Fruit fly (Drosophila melanogaster): ENCODE results near the gene Trs20.

Gene Trs20

dm6 chr3L:16150161-16150538, 18.7 kb upstream of the Trs20 start:
- peak in 1 of 2 experiments; percentile 6 for TF ChIP-seq cnc (optimal IDR thresholded peaks at IDR 0.05)
- TF ChIP-seq CG12768 (GFP tag; optimal IDR thresholded peaks at IDR 0.05) = no peak
- no peak for TF ChIP-seq Clk (GFP tag; optimal IDR thresholded peaks at IDR 0.05)
- TF ChIP-seq CG11617 (GFP tag; optimal IDR thresholded peaks at IDR 0.05) = no peak
- TF ChIP-seq pad (GFP tag; optimal IDR thresholded peaks at IDR 0.05) = no peak
- TF ChIP-seq Hr96 (GFP tag; optimal IDR thresholded peaks at IDR 0.05) = no peak
- TF ChIP-seq toe (GFP tag; optimal IDR thresholded peaks at IDR 0.05) = peak; percentile 21
- no peak for TF ChIP-seq tj (GFP tag; optimal IDR thresholded peaks at IDR 0.05)
- TF ChIP-seq CG1620 (GFP tag; optimal IDR thresholded peaks at IDR 0.05) = no peak
- TF ChIP-seq CG14711 (tag; optimal IDR thresholded peaks at IDR 0.05) = no peak
- no peak for TF ChIP-seq Crg-1 (GFP tag; optimal IDR thresholded peaks at IDR 0.05)
- no peak for TF ChIP-seq CG33017 (tag; optimal IDR thresholded peaks at IDR 0.05)
- TF ChIP-seq CG7101 (tag; optimal IDR thresholded peaks at IDR 0.05) = no peak
- no peak for TF ChIP-seq bab1 (GFP tag; optimal IDR thresholded peaks at IDR 0.05)
- no peak for TF ChIP-seq CG7045 (GFP tag; optimal IDR thresholded peaks at IDR 0.05)
- TF ChIP-seq kay (GFP tag; ENCODE audit: borderline replicate concordance) = peak; percentile 85
- no peak for TF ChIP-seq CG5204 (GFP tag; optimal IDR thresholded peaks at IDR 0.05)
- no peak for TF ChIP-seq ovo (GFP tag; optimal IDR thresholded peaks at IDR 0.05)
- peak; percentile 42 for TF ChIP-seq cic (GFP tag; optimal IDR thresholded peaks at IDR 0.05)
- no peak for TF ChIP-seq Mnt (GFP tag; optimal IDR thresholded peaks at IDR 0.05)

dm6 chr3L:16149418-16150160, 18.2 kb upstream of the Trs20 start:
- TF ChIP-seq CG33017 (tag; optimal IDR thresholded peaks at IDR 0.05) (peak; percentile 59), kay (GFP tag; ENCODE audit: borderline replicate concordance) (peak; percentile 9), pad (GFP tag; optimal IDR thresholded peaks at IDR 0.05) (peak; percentile 6), Clk (GFP tag; optimal IDR thresholded peaks at IDR 0.05) (no peak), Crg-1 (GFP tag; optimal IDR thresholded peaks at IDR 0.05) (no peak), CG7045 (GFP tag; optimal IDR thresholded peaks at IDR 0.05) (peak; percentile 25), CG5204 (GFP tag; optimal IDR thresholded peaks at IDR 0.05) (peak; percentile 50), toe (GFP tag; optimal IDR thresholded peaks at IDR 0.05) (no peak), CG12768 (GFP tag; optimal IDR thresholded peaks at IDR 0.05) (peak; percentile 88), ovo (GFP tag; optimal IDR thresholded peaks at IDR 0.05) (peak; percentile 11), cnc (optimal IDR thresholded peaks at IDR 0.05) (no peak), CG7101 (tag; optimal IDR thresholded peaks at IDR 0.05) (peak; percentile 46), CG1620 (GFP tag; optimal IDR thresholded peaks at IDR 0.05) (no peak), bab1 (GFP tag; optimal IDR thresholded peaks at IDR 0.05) (no peak), cic (GFP tag; optimal IDR thresholded peaks at IDR 0.05) (peak; percentile 83), CG14711 (tag; optimal IDR thresholded peaks at IDR 0.05) (no peak), CG11617 (GFP tag; optimal IDR thresholded peaks at IDR 0.05) (peak; percentile 51), Mnt (GFP tag; optimal IDR thresholded peaks at IDR 0.05) (peak; percentile 85), tj (GFP tag; optimal IDR thresholded peaks at IDR 0.05) (peak; percentile 13), Hr96 (GFP tag; optimal IDR thresholded peaks at IDR 0.05) (peak; percentile 45)

- TF ChIP-seq pad (GFP tag; optimal IDR thresholded peaks at IDR 0.05) (peak; percentile 7), CG11617 (GFP tag; optimal IDR thresholded peaks at IDR 0.05) (peak; percentile 26), tj (GFP tag; optimal IDR thresholded peaks at IDR 0.05) (peak; percentile 43), CG7045 (GFP tag; optimal IDR thresholded peaks at IDR 0.05) (peak; percentile 37), CG14711 (tag; optimal IDR thresholded peaks at IDR 0.05) (no peak), Clk (GFP tag; optimal IDR thresholded peaks at IDR 0.05) (peak; percentile 37), CG5204 (GFP tag; optimal IDR thresholded peaks at IDR 0.05) (no peak)
Measured at dm6 chr3L:16147819-16148236, 16.4 kb upstream of the Trs20 start.

- TF ChIP-seq Crg-1 (GFP tag; optimal IDR thresholded peaks at IDR 0.05) = no peak
- TF ChIP-seq kay (GFP tag; ENCODE audit: borderline replicate concordance) = no peak
- TF ChIP-seq cic (GFP tag; optimal IDR thresholded peaks at IDR 0.05) = no peak
- TF ChIP-seq CG5204 (GFP tag; optimal IDR thresholded peaks at IDR 0.05) = no peak
- TF ChIP-seq toe (GFP tag; optimal IDR thresholded peaks at IDR 0.05) = no peak
- TF ChIP-seq tj (GFP tag; optimal IDR thresholded peaks at IDR 0.05) = no peak
- TF ChIP-seq CG14711 (tag; optimal IDR thresholded peaks at IDR 0.05) = no peak
- no peak for TF ChIP-seq CG7045 (GFP tag; optimal IDR thresholded peaks at IDR 0.05)
Measured at dm6 chr3L:16147325-16147724, 15.9 kb upstream of the Trs20 start.

DNA sequence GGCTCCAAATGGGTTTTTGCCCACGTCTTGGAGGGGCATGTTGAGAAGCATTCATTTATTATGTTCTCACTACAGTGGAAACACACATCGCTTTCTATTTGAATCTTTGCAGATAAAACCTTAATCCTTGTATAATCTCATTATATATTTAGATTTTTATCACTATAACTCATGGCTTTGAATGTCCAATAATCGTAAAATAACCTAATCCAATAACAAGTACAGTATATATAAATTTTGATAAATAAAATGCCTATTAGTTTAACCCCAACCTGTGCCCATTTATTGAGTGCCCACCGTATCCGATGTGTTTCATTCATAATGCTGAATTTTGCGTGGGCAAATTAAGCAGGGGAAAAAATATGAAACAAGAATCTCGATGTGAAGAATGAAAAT, 15.1 kb upstream of the Trs20 start:
- peak; percentile 66 for TF ChIP-seq kay (GFP tag; ENCODE audit: borderline replicate concordance)
- TF ChIP-seq Hr96 (GFP tag; optimal IDR thresholded peaks at IDR 0.05) = no peak

DNA sequence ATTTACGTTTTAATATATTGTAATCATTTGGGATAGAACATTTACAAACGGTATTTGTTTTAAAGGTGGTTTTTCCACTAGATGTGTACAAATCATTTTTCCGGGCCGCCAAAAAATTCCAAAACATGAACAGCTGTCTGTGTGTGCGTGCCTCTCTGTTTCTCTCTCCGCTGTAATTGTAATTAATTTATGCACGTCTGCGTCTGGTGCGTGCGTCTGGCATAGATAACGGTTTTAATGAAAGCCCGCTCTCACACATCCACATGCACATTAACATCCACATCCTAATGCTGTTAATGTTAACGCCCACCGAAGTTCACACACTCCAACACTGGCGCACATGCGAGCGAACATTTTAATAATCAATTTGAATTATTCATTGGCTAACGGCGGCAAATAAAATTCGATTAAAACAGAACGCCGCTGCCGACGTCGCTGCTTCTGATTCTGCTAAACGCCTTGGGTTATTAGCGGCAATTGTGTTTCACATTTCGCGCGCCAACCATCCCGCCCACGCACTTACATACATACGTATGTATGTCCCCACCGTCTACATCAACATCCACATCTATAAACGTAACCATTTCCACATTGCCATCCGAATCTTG, 14.6 kb upstream of the Trs20 start:
- TF ChIP-seq Clk (GFP tag; optimal IDR thresholded peaks at IDR 0.05) = no peak
- TF ChIP-seq Crg-1 (GFP tag; optimal IDR thresholded peaks at IDR 0.05) = no peak
- no peak for TF ChIP-seq cic (GFP tag; optimal IDR thresholded peaks at IDR 0.05)
- TF ChIP-seq bab1 (GFP tag; optimal IDR thresholded peaks at IDR 0.05) = no peak
- no peak for TF ChIP-seq toe (GFP tag; optimal IDR thresholded peaks at IDR 0.05)
- no peak for TF ChIP-seq CG1620 (GFP tag; optimal IDR thresholded peaks at IDR 0.05)
- TF ChIP-seq CG14711 (tag; optimal IDR thresholded peaks at IDR 0.05) = no peak
- no peak for TF ChIP-seq kay (GFP tag; ENCODE audit: borderline replicate concordance)
- no peak for TF ChIP-seq tj (GFP tag; optimal IDR thresholded peaks at IDR 0.05)
- TF ChIP-seq Mnt (GFP tag; optimal IDR thresholded peaks at IDR 0.05) = no peak
- TF ChIP-seq Hr96 (GFP tag; optimal IDR thresholded peaks at IDR 0.05) = no peak
- no peak for TF ChIP-seq CG12768 (GFP tag; optimal IDR thresholded peaks at IDR 0.05)
- no peak for TF ChIP-seq cnc (optimal IDR thresholded peaks at IDR 0.05)
- TF ChIP-seq pad (GFP tag; optimal IDR thresholded peaks at IDR 0.05) = no peak
- TF ChIP-seq CG7101 (tag; optimal IDR thresholded peaks at IDR 0.05) = no peak
- TF ChIP-seq ovo (GFP tag; optimal IDR thresholded peaks at IDR 0.05) = no peak
- no peak for TF ChIP-seq CG5204 (GFP tag; optimal IDR thresholded peaks at IDR 0.05)
- TF ChIP-seq CG7045 (GFP tag; optimal IDR thresholded peaks at IDR 0.05) = no peak
- TF ChIP-seq CG11617 (GFP tag; optimal IDR thresholded peaks at IDR 0.05) = no peak
- TF ChIP-seq CG33017 (tag; optimal IDR thresholded peaks at IDR 0.05) = no peak
